Fruit fly (Drosophila melanogaster) whole organism, adult: Measurements from ENCODE around the gene CG14223.

Source experiments
- CG11617 ChIP-seq: fragments of 200-800 bp; sonication (Bioruptor generic); optimal IDR thresholded peaks from 2 replicates; lab custom pipeline; 2017; ENCODE audit warnings: mild to moderate bottlenecking, missing biosample characterization, missing genetic modification reagents, missing genetic modification characterization
- CG12768 ChIP-seq: fragments of 200-800 bp; sonication (Bioruptor generic); optimal IDR thresholded peaks from 2 replicates; lab custom pipeline; 2017; ENCODE audit warnings: missing biosample characterization, missing genetic modification characterization, mild to moderate bottlenecking, moderate library complexity, missing genetic modification reagents
- CG5204 ChIP-seq: fragments of 200-800 bp; sonication (Bioruptor generic); optimal IDR thresholded peaks from 2 replicates; lab custom pipeline; 2016; ENCODE audit warnings: missing biosample characterization, missing genetic modification characterization
- CG7045 ChIP-seq: fragments of 200-800 bp; sonication (Bioruptor generic); optimal IDR thresholded peaks from 2 replicates; lab custom pipeline; 2017; ENCODE audit warnings: missing biosample characterization, mild to moderate bottlenecking, missing genetic modification characterization
- Clk ChIP-seq: fragments of 200-800 bp; sonication (Bioruptor generic); optimal IDR thresholded peaks from 2 replicates; lab custom pipeline; 2017; ENCODE audit warnings: missing biosample characterization, missing genetic modification characterization
- kay ChIP-seq: fragments of 200-800 bp; sonication (Bioruptor generic); peaks from one replicate; lab custom pipeline; 2016; ENCODE audit warnings: missing biosample characterization, missing genetic modification characterization, borderline replicate concordance

- no peak for TF ChIP-seq Clk (GFP tag; lab: Kevin White, UChicago)
- peak; percentile 71 for TF ChIP-seq CG11617 (GFP tag; lab: Kevin White, UChicago)
- no peak for TF ChIP-seq CG7045
- TF ChIP-seq CG5204: no peak
- TF ChIP-seq CG12768: no peak
- TF ChIP-seq kay (GFP tag; lab: Kevin White, UChicago): no peak
Observed at dm6 chrX:19613473-19613872, 50.3 kb downstream of the CG14223 start.
